Worm (Caenorhabditis elegans): ENCODE results near the gene hint-3.

Gene hint-3

DNA sequence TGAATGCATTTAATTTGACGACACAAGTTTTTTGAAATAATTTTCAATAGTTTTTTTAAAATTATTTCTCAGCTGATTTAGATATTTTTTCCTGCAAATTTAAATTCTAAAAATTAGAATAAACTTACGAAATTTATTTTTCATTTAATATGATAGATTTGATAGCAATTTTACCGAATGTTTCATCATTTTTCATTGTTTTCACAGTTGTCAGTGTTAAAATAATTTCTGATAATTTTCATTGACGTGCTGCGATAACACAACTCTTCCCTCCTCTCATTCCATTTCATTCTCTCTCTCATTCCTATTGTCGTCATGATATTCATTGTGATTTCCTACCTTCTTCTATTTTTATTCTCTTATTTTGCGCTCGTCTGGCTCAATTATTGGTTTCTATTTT is at the start of gene hint-3:
Gene hint-3, plus strand, starts transcription at position 301 of the 400 bp plus-strand sequence.
- no peak for TF ChIP-seq unc-62 (GFP tag; optimal IDR thresholded peaks at IDR 0.05)

DNA sequence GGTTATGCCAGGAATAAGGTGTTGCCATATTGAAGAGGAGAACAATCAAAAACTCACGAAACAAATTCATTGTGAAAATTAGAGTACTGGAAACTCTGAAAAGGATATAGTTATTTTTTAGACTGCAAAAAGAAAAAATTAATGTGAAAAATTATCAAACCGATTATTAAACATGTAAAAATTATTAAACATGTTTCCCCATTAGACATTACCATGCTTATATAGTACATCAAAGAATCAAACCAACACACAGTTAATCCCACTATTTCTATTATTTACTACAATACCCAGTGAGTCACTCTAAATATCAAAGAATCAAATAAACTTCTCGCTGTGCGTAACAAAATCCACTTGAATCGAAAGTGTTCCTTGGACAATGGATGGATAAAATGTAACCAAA is 47.2 kb upstream of the hint-3 start, which contains the start of gene ZK105.13:
Gene ZK105.13, minus strand, starts transcription at position 101 of the 400 bp plus-strand sequence.
- no peak for TF ChIP-seq unc-62 (GFP tag; optimal IDR thresholded peaks at IDR 0.05)

DNA sequence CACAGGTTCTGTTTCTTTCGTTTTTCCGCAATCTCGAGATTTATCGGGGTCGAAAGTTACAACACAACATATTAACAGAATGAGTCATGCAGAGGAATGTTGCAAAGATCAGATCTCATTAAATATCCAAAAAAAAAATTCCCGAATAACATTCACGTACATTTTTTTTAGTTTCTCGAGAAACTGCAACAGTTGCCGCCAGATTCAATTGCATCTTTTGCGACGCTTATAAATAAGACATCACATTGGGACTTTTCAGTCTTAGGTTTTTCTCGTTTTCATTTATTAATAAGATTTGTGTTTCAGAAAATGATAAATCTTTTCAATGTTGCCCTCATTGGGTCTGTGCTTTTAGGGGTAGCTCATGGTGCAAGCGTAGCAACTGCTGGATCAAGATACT is 46.6 kb upstream of the hint-3 start, which contains the start of gene ZK105.1:
Gene ZK105.1, plus strand, starts transcription at position 301 of the 400 bp plus-strand sequence.
- TF ChIP-seq unc-62 (GFP tag; optimal IDR thresholded peaks at IDR 0.05): no peak

DNA sequence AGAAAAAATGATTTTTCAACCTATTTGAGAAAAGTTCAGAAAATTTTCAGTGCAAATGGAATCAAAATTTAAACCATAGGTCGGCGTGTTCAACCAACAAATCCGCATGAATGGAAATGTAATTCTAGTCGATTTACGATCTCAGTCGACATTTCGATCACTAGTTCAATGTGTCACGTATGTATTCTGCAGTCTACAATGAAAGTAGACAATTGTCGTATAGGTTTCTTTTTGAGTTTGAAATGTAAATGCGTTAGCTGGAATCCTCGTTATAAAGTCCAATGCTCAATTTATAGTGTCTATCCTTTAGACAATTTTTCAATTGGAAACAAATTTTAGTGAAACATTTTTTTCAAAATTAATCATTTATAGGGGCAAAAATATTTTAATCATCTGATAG is 44.2 kb upstream of the hint-3 start, which contains the start of gene ZK105.12:
Gene ZK105.12, minus strand, starts transcription at position 101 of the 400 bp plus-strand sequence.
- no peak for TF ChIP-seq unc-62 (GFP tag; optimal IDR thresholded peaks at IDR 0.05)

- TF ChIP-seq unc-62 (GFP tag; optimal IDR thresholded peaks at IDR 0.05): no peak
These were observed 42.6 kb upstream of the hint-3 start, which contains the start of gene ZK105.5 for ce11 chrV:7717629-7718028. ZK105.5 (minus strand) TSS chrV:7717729.

- TF ChIP-seq unc-62 (GFP tag; optimal IDR thresholded peaks at IDR 0.05): no peak
These were observed 38.3 kb upstream of the hint-3 start, which contains the start of gene ZK105.14 for ce11 chrV:7721945-7722344. ZK105.14 (minus strand) TSS chrV:7722045.

ce11 chrV:7723967-7724544 is 36.2 kb upstream of the hint-3 start, which contains the start of the genes ZK105.6 and ZK105.8:
ZK105.6 (minus strand) TSS chrV:7724067.
ZK105.8 (plus strand) TSS chrV:7724494.
- TF ChIP-seq unc-62 (GFP tag; optimal IDR thresholded peaks at IDR 0.05): no peak

DNA sequence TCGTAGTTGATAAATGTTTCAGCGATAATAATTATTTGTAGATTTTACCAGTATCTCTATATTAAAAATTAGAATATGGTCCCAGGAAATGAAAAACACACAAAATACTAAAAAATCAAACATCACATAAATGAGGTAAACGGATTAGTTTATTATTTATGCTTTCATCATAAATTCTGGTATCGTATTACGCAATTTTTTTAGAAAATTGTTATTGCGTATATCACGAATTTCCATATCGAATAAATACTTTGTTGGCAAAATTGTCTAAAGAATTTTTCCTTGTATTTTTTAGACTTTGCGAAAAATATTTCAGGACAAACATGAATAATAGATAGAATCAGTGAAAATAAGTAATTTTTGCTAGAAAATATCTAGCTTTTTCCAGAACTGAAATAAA is 34.1 kb upstream of the hint-3 start:
- TF ChIP-seq unc-62 (GFP tag; optimal IDR thresholded peaks at IDR 0.05): no peak

- TF ChIP-seq unc-62 (GFP tag; optimal IDR thresholded peaks at IDR 0.05): no peak
These were observed 33.3 kb upstream of the hint-3 start for ce11 chrV:7726927-7727326.

- no peak for TF ChIP-seq unc-62 (GFP tag; optimal IDR thresholded peaks at IDR 0.05)
These were observed 32.1 kb upstream of the hint-3 start for ce11 chrV:7728003-7728678.

- TF ChIP-seq unc-62 (GFP tag; optimal IDR thresholded peaks at IDR 0.05): no peak
These were observed 31.6 kb upstream of the hint-3 start, which contains the start of gene Y97E10C.1 for ce11 chrV:7728679-7729027. Y97E10C.1 (plus strand) TSS chrV:7728879.

- no peak for TF ChIP-seq unc-62 (GFP tag; optimal IDR thresholded peaks at IDR 0.05)
These were observed 29.8 kb upstream of the hint-3 start for ce11 chrV:7730488-7730887.

- no peak for TF ChIP-seq unc-62 (GFP tag; optimal IDR thresholded peaks at IDR 0.05)
These were observed 27.0 kb upstream of the hint-3 start for ce11 chrV:7733240-7733765.

DNA sequence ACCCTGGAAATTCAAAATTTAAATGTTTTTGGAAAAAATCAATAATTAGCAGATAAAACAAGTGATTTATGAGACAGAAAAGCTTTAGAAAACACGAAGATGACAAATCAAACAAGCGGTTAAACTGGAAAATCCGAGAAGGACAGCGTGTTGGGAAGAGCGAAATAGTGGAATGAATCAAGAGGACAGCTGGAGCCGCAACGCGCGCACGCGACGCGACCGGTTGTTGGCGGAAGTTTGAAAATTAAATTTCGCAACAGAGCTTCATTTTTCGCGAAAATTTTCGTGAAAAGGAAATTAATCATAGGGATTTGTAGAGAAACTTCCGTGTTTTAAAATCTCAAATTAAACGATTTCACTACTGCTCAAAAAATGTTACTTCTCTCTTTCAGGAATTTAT is 25.4 kb upstream of the hint-3 start, which contains the start of gene clic-1:
Gene clic-1, minus strand, starts transcription at position 3 of the 400 bp plus-strand sequence.
- no peak for TF ChIP-seq unc-62 (GFP tag; optimal IDR thresholded peaks at IDR 0.05)

DNA sequence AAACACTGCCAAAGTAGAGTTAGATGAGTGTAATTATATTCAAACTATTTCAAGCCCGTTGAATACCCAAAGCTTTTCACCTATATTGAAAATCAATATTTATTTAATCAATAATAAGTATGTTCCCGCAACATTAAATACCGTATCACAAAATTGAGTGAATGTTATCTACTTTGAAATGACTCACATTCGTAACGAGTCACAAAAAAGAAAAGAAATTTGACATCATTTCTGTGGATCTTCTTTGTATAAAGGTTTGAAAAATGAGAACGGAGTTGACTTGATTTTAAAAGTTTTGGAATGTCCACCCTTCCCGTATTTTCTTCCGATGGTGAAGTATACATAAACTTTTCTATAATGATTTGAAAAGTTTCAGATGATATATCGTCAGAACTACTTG is 25.0 kb upstream of the hint-3 start, which contains the start of gene srr-10:
Gene srr-10, plus strand, starts transcription at position 301 of the 400 bp plus-strand sequence.
- TF ChIP-seq unc-62 (GFP tag; optimal IDR thresholded peaks at IDR 0.05): no peak

DNA sequence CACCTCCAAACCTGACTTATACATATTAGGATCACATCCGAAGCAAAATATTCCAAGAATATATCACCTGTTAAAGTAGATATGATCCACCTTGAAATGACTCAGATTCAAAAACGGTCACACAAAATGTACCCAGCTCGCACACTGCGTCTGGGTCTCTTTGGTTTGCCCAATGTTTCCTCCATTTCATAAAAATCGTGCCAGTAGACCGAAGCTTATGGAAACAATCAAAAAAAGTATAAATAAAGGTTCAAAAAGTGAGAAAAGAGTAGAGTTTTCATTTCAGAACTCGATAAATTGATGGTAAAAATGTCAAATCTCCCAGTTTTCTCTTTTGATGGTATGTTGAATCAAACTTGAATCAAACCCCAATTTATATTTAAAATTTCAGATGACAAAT is 22.6 kb upstream of the hint-3 start, which contains the start of gene srr-9:
Gene srr-9, plus strand, starts transcription at position 301 of the 400 bp plus-strand sequence.
- no peak for TF ChIP-seq unc-62 (GFP tag; optimal IDR thresholded peaks at IDR 0.05)
